Worm (Caenorhabditis elegans) whole organism, mixed stage, embryonic: ENCODE data around the gene T28F3.5.

Source experiments
- M03D4.4 ChIP-seq: sonication (generic microtip); optimal IDR thresholded peaks from 2 replicates; lab custom pipeline; 2017; ENCODE audit warnings: mild to moderate bottlenecking, missing genetic modification characterization, missing compliant biosample characterization
- bed-3 ChIP-seq: fragments of 200-800 bp; sonication (Bioruptor generic); optimal IDR thresholded peaks from 3 replicates; lab custom pipeline; 2018; ENCODE audit warnings: mild to moderate bottlenecking, missing genetic modification characterization, moderate library complexity, missing compliant biosample characterization
- blmp-1 ChIP-seq: fragments of 150-350 bp; optimal IDR thresholded peaks from 2 replicates; lab custom pipeline; 2014; ENCODE audit warnings: missing biosample characterization, missing genetic modification characterization
- ceh-39 ChIP-seq: fragments of 150-350 bp; optimal IDR thresholded peaks from 2 replicates; lab custom pipeline; 2014; ENCODE audit warnings: missing biosample characterization, missing genetic modification characterization
- ceh-43 ChIP-seq: fragments of 200-800 bp; sonication (Bioruptor generic); optimal IDR thresholded peaks from 2 replicates; lab custom pipeline; 2018; ENCODE audit warnings: mild to moderate bottlenecking, missing genetic modification characterization, moderate library complexity, missing compliant biosample characterization
- ceh-83 ChIP-seq: fragments of 200-800 bp; sonication (Bioruptor generic); optimal IDR thresholded peaks from 2 replicates; lab custom pipeline; 2018; ENCODE audit warnings: mild to moderate bottlenecking, missing genetic modification characterization, missing compliant biosample characterization
- ces-1 ChIP-seq: fragments of 150-350 bp; optimal IDR thresholded peaks from 2 replicates; lab custom pipeline; 2014; ENCODE audit warnings: missing biosample characterization, missing genetic modification reagents, missing genetic modification characterization
- cnd-1 ChIP-seq: fragments of 200-800 bp; sonication (Bioruptor generic); optimal IDR thresholded peaks from 2 replicates; lab custom pipeline; 2018; ENCODE audit warnings: mild to moderate bottlenecking, missing genetic modification characterization, missing compliant biosample characterization
- drap-1 ChIP-seq: fragments of 200-800 bp; sonication (Bioruptor generic); optimal IDR thresholded peaks from 3 replicates; lab custom pipeline; 2018; ENCODE audit warnings: mild to moderate bottlenecking, missing genetic modification characterization, missing compliant biosample characterization
- elt-1 ChIP-seq: sonication (generic microtip); optimal IDR thresholded peaks from 2 replicates; lab custom pipeline; 2017; ENCODE audit warnings: missing genetic modification characterization, mild to moderate bottlenecking, missing compliant biosample characterization, antibody characterized with exemption, moderate library complexity, borderline replicate concordance; ENCODE audit not compliant: insufficient read depth
- elt-3 ChIP-seq: fragments of 150-350 bp; optimal IDR thresholded peaks from 2 replicates; lab custom pipeline; 2014; ENCODE audit warnings: missing biosample characterization, missing genetic modification characterization
- flh-1 ChIP-seq: fragments of 200-800 bp; sonication (Bioruptor generic); optimal IDR thresholded peaks from 2 replicates; lab custom pipeline; 2018; ENCODE audit warnings: mild to moderate bottlenecking, missing genetic modification characterization, moderate library complexity, missing compliant biosample characterization
- ham-2 ChIP-seq: fragments of 200-800 bp; sonication (Bioruptor generic); optimal IDR thresholded peaks from 2 replicates; lab custom pipeline; 2018; ENCODE audit warnings: mild to moderate bottlenecking, missing genetic modification characterization, missing compliant biosample characterization
- hlh-1 ChIP-seq: fragments of 150-350 bp; optimal IDR thresholded peaks from 2 replicates; lab custom pipeline; 2014; ENCODE audit warnings: missing biosample characterization, missing genetic modification reagents, missing genetic modification characterization
- lin-13 ChIP-seq: fragments of 150-350 bp; optimal IDR thresholded peaks from 2 replicates; lab custom pipeline; 2014; ENCODE audit warnings: missing biosample characterization, missing genetic modification characterization
- lin-32 ChIP-seq: fragments of 200-800 bp; sonication (Bioruptor generic); optimal IDR thresholded peaks from 2 replicates; lab custom pipeline; 2018; ENCODE audit warnings: mild to moderate bottlenecking, missing genetic modification characterization, missing compliant biosample characterization
- lsy-2 ChIP-seq: fragments of 150-350 bp; optimal IDR thresholded peaks from 2 replicates; lab custom pipeline; 2014; ENCODE audit warnings: missing biosample characterization, missing genetic modification characterization
- mab-5 ChIP-seq: fragments of 150-350 bp; optimal IDR thresholded peaks from 2 replicates; lab custom pipeline; 2014; ENCODE audit warnings: missing biosample characterization, missing genetic modification characterization
- mep-1 ChIP-seq: fragments of 150-350 bp; optimal IDR thresholded peaks from 2 replicates; lab custom pipeline; 2017; ENCODE audit warnings: missing biosample characterization, missing genetic modification reagents, missing genetic modification characterization, inconsistent platforms
- mls-2 ChIP-seq: sonication (generic microtip); optimal IDR thresholded peaks from 2 replicates; lab custom pipeline; 2016; ENCODE audit warnings: mild to moderate bottlenecking, missing genetic modification characterization, moderate library complexity, missing compliant biosample characterization
- nhr-12 ChIP-seq: fragments of 150-350 bp; optimal IDR thresholded peaks from 2 replicates; lab custom pipeline; 2014; ENCODE audit warnings: missing biosample characterization, missing genetic modification characterization
- nhr-2 ChIP-seq: fragments of 150-350 bp; optimal IDR thresholded peaks from 2 replicates; lab custom pipeline; 2014; ENCODE audit warnings: missing biosample characterization, missing genetic modification characterization
- nhr-237 ChIP-seq: fragments of 150-350 bp; optimal IDR thresholded peaks from 2 replicates; lab custom pipeline; 2014; ENCODE audit warnings: missing biosample characterization, missing genetic modification characterization
- nhr-28 ChIP-seq: fragments of 150-350 bp; optimal IDR thresholded peaks from 2 replicates; lab custom pipeline; 2014; ENCODE audit warnings: missing biosample characterization, missing genetic modification characterization
- nhr-76 ChIP-seq: sonication (generic microtip); optimal IDR thresholded peaks from 2 replicates; lab custom pipeline; 2017; ENCODE audit warnings: missing biosample characterization, missing genetic modification characterization
- pha-4 ChIP-seq: fragments of 150-350 bp; optimal IDR thresholded peaks from 2 replicates; lab custom pipeline; 2018; ENCODE audit warnings: missing biosample characterization, missing genetic modification reagents, missing genetic modification characterization
- sem-2 ChIP-seq: fragments of 200-800 bp; sonication (Bioruptor generic); optimal IDR thresholded peaks from 2 replicates; lab custom pipeline; 2018; ENCODE audit warnings: mild to moderate bottlenecking, missing genetic modification characterization, missing compliant biosample characterization
- snpc-4 ChIP-seq: fragments of 150-350 bp; optimal IDR thresholded peaks from 2 replicates; lab custom pipeline; 2014; ENCODE audit warnings: missing biosample characterization, missing genetic modification characterization
- sptf-1 ChIP-seq: sonication (generic microtip); optimal IDR thresholded peaks from 2 replicates; lab custom pipeline; 2017; ENCODE audit warnings: mild to moderate bottlenecking, missing genetic modification characterization, moderate library complexity, missing compliant biosample characterization
- tbx-8 ChIP-seq: fragments of 200-800 bp; sonication (Bioruptor generic); optimal IDR thresholded peaks from 2 replicates; lab custom pipeline; 2018; ENCODE audit warnings: mild to moderate bottlenecking, missing genetic modification characterization, moderate library complexity, missing compliant biosample characterization
- unc-120 ChIP-seq: sonication (generic microtip); optimal IDR thresholded peaks from 2 replicates; lab custom pipeline; 2017; ENCODE audit warnings: missing genetic modification characterization, missing compliant biosample characterization; ENCODE audit not compliant: poor library complexity, severe bottlenecking
- unc-39 ChIP-seq: fragments of 150-350 bp; optimal IDR thresholded peaks from 2 replicates; lab custom pipeline; 2014; ENCODE audit warnings: missing biosample characterization, missing genetic modification characterization
- unc-62 ChIP-seq: fragments of 150-350 bp; optimal IDR thresholded peaks from 2 replicates; lab custom pipeline; 2014; ENCODE audit warnings: missing biosample characterization, missing genetic modification reagents, missing genetic modification characterization
- zip-8 ChIP-seq: fragments of 150-350 bp; optimal IDR thresholded peaks from 2 replicates; lab custom pipeline; 2014; ENCODE audit warnings: missing biosample characterization, missing genetic modification characterization
- ztf-11 ChIP-seq: fragments of 150-350 bp; optimal IDR thresholded peaks from 2 replicates; lab custom pipeline; 2014; ENCODE audit warnings: missing biosample characterization, missing genetic modification characterization

The T28F3.5 gene

DNA sequence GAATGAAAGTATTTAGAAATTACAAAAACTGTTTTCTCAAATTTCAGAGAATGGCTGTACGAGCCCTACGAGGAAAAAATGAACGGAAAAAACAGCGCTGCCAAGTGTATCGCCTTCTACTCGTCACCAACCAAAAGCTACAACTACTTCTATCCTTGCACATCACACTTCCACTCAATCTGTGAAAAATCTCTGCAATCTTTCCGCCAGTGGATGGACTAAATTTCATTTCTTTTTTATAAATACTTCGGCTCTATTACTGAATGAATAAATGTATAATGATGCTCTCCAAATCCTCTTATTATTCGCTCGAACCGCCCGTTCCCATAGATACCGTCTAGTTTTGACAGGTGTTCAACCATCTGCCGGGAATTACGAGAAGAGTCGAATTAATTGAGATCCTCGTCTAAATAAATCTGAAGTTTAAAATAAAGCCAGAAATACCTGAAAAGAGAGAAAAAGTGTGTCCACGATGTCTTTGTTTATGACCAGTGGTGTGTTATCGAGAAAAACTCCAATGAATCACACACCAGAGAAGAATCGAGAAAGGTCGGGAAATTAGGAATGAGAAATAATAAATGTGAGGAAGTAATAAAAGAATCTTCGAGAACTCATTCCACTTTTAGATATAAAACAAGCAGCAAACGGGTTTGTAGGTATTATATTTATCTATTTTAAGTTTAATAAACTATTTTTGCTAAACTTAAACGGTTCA lies 17.0 kb upstream of the T28F3.5 start:
- no peak for TF ChIP-seq M03D4.4
- no peak for TF ChIP-seq ceh-83
- no peak for TF ChIP-seq nhr-2 (tag; lab: Kevin White, UChicago)
- TF ChIP-seq cnd-1 = peak; percentile 75

DNA sequence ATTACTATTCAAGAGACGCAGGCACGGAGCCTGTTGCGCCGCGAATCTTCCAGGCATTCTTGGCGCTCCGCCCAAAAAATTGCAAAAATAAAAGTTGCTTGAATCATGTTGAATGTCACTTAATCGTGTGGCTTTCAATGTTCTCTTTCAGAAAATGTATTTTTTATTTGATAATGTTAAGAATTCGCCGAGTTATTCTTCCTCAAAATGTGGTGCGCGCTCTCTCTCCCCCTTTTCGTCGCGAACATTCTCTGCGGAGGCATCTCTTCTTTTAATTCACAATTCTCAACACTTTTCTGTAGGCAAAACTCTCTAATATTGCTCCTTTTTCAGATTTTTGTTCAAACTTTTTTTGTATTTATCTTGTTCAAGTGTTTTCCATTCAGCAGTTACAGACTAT lies 16.2 kb upstream of the T28F3.5 start:
- TF ChIP-seq elt-3 (tag; lab: Kevin White, UChicago) (no peak), mab-5 (tag; lab: Kevin White, UChicago) (peak; percentile 68), mls-2 (tag; lab: Kevin White, UChicago) (peak; percentile 93), unc-39 (tag; lab: Kevin White, UChicago) (peak; percentile 16), ztf-11 (tag; lab: Kevin White, UChicago) (peak; percentile 83), sem-2 (GFP tag; lab: Kevin White, UChicago) (peak; percentile 20), nhr-12 (tag; lab: Kevin White, UChicago) (no peak), zip-8 (tag; lab: Kevin White, UChicago) (no peak), ceh-39 (tag; lab: Kevin White, UChicago) (peak; percentile 96), pha-4 (peak; percentile 94), flh-1 (GFP tag; lab: Kevin White, UChicago) (peak; percentile 45), unc-120 (tag; lab: Kevin White, UChicago) (peak; percentile 78), nhr-28 (tag; lab: Kevin White, UChicago) (no peak), ces-1 (peak; percentile 95), nhr-237 (tag; lab: Kevin White, UChicago) (peak; percentile 97), sptf-1 (tag; lab: Kevin White, UChicago) (peak; percentile 93), blmp-1 (peak; percentile 23), M03D4.4 (peak; percentile 90), lin-32 (GFP tag; lab: Kevin White, UChicago) (peak; percentile 10), unc-62 (GFP tag; lab: Kevin White, UChicago) (peak; percentile 91), ceh-43 (GFP tag; lab: Kevin White, UChicago) (peak; percentile 89), tbx-8 (GFP tag; lab: Kevin White, UChicago) (peak; percentile 82), hlh-1 (tag; lab: Kevin White, UChicago) (peak; percentile 41), ceh-83 (peak; percentile 79), nhr-2 (tag; lab: Kevin White, UChicago) (peak; percentile 44), ham-2 (GFP tag; lab: Kevin White, UChicago) (peak; percentile 20), lsy-2 (peak; percentile 89), drap-1 (GFP tag; lab: Kevin White, UChicago) (peak; percentile 87), snpc-4 (no peak), bed-3 (GFP tag; lab: Kevin White, UChicago) (no peak), elt-1 (tag; lab: Kevin White, UChicago) (peak; percentile 7), nhr-76 (tag; lab: Kevin White, UChicago) (no peak), mep-1 (tag; lab: Kevin White, UChicago) (peak; percentile 99), cnd-1 (peak; percentile 93), lin-13 (tag; lab: Kevin White, UChicago) (peak; percentile 99)

- TF ChIP-seq sptf-1 (tag; lab: Kevin White, UChicago) (no peak), blmp-1 (no peak), elt-3 (tag; lab: Kevin White, UChicago) (no peak), mab-5 (tag; lab: Kevin White, UChicago) (no peak), M03D4.4 (no peak), hlh-1 (tag; lab: Kevin White, UChicago) (no peak), nhr-2 (tag; lab: Kevin White, UChicago) (no peak), ceh-39 (tag; lab: Kevin White, UChicago) (no peak), lin-32 (GFP tag; lab: Kevin White, UChicago) (no peak), elt-1 (tag; lab: Kevin White, UChicago) (no peak), unc-120 (tag; lab: Kevin White, UChicago) (no peak), drap-1 (GFP tag; lab: Kevin White, UChicago) (no peak), nhr-76 (tag; lab: Kevin White, UChicago) (no peak), cnd-1 (no peak), lsy-2 (no peak)
Measured at ce11 chrIV:17278861-17279591, 15.6 kb upstream of the T28F3.5 start, which contains the start of gene hsp-1. hsp-1 (plus strand) TSS chrIV:17278959.
